Fruit fly (Drosophila melanogaster): ENCODE measurements around the gene CG3631.

DNA sequence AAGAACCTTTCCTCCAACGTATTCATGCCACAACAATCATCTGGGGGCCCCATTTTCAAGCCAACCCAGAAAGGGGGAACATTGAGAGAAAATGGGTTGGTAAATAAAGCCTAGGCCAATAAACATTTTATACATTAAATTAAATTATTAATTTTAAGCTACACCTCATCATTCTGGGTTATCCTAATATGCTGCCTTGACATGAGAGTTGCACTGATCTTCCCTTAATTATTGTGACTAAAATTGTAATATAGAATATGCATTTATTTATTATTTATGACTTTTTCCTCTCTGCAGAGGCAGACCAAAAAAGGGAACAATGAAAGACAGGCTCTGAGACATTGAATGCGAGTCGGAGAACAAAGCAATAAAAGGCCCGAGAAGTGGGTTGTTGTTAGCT is 31.4 kb upstream of the CG3631 start:
- TF ChIP-seq CG8478 (optimal IDR thresholded peaks at IDR 0.05) (no peak), CTCF (optimal IDR thresholded peaks at IDR 0.05) (no peak)
